Worm (Caenorhabditis elegans): Measurements from ENCODE around the gene C49A9.3.

DNA sequence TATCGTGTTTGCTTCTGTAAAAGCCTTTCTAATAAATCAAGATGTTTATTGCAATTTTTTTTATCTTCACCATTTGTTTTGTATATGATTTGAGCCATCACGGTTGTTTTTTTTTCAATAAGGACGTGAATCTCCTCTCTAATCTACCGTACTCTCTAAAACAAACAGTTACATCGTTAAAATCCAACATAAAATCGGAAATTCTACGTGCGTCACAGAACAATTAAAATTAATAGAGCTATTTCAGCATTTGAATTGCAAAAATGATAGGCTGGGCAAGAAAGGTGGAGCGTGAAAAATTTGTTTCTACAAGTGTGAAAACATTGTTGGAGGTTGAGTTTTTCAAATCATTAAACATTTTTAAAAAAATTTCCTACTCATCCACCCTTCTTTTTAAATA is 8.5 kb upstream of the C49A9.3 start, which contains the start of gene C49A9.5:
- TF ChIP-seq dao-5 (tag; optimal IDR thresholded peaks at IDR 0.05): no peak
- TF ChIP-seq him-1 (tag; optimal IDR thresholded peaks at IDR 0.05): no peak
